Fruit fly (Drosophila melanogaster): ENCODE measurements around the gene CG14712.
A peak's percentile ranks its signal among the peaks of the same experiment; 100 is the strongest.

Gene CG14712

dm6 chr3R:11650105-11651039 lies 21.8 kb downstream of the CG14712 start, which contains the start of the genes Csk and Elp1 (continued):
- TF ChIP-seq ken (GFP tag; IDR thresholded peaks at IDR 0.05) (peak; percentile 58; the same call in 1 of the 3 replicates), CG17361 (GFP tag; IDR thresholded peaks at IDR 0.05) (peak; percentile 76), cato (GFP tag; optimal IDR thresholded peaks at IDR 0.05; ENCODE audit: borderline replicate concordance) (peak; percentile 16), Gug (GFP tag; IDR thresholded peaks at IDR 0.05) (0 out of 4 replicates have a peak, but pooled peaks have one; percentile 27), CG13287 (GFP tag; IDR thresholded peaks at IDR 0.05; ENCODE audit: partially characterized antibody) (no peak; the same call in none of the 2 replicates), odd (GFP tag; optimal IDR thresholded peaks at IDR 0.05) (no peak), Mrtf (GFP tag; IDR thresholded peaks at IDR 0.05) (no peak), CG4282 (GFP tag; optimal IDR thresholded peaks at IDR 0.05) (no peak), sima (GFP tag; optimal IDR thresholded peaks at IDR 0.05) (no peak), dmrt11E (tag; optimal IDR thresholded peaks at IDR 0.05) (peak; percentile 58), ATbp (GFP tag; optimal IDR thresholded peaks at IDR 0.05) (no peak), Doc3 (GFP tag; IDR thresholded peaks at IDR 0.05; ENCODE audit: partially characterized antibody) (no peak), CG10431 (GFP tag; optimal IDR thresholded peaks at IDR 0.05) (no peak), Max (GFP tag; optimal IDR thresholded peaks at IDR 0.05) (peak; percentile 86), Nf-YB (GFP tag; optimal IDR thresholded peaks at IDR 0.05) (peak; percentile 22), zfh2 (GFP tag; optimal IDR thresholded peaks at IDR 0.05) (peak; percentile 71), CG15011 (GFP tag; optimal IDR thresholded peaks at IDR 0.05) (peak; percentile 26), CG32532 (GFP tag; IDR thresholded peaks at IDR 0.05) (peak; percentile 39; the same call in 1 of the 2 replicates), nom (GFP tag; optimal IDR thresholded peaks at IDR 0.05) (peak; percentile 44), Stat92E (GFP tag; optimal IDR thresholded peaks at IDR 0.05) (peak in 1 of 3 experiments; percentile 8), bcd (GFP tag; optimal IDR thresholded peaks at IDR 0.05) (peak; percentile 66), nerfin-2 (GFP tag; IDR thresholded peaks at IDR 0.05; ENCODE audit: partially characterized antibody) (no peak), Six4 (GFP tag; optimal IDR thresholded peaks at IDR 0.05) (no peak), CG3407 (GFP tag; optimal IDR thresholded peaks at IDR 0.05) (peak; percentile 17), gcm2 (GFP tag; optimal IDR thresholded peaks at IDR 0.05) (no peak), CkIIα-i1 (GFP tag; IDR thresholded peaks at IDR 0.05) (no peak), NK7.1 (GFP tag; optimal IDR thresholded peaks at IDR 0.05) (no peak), Fer3 (tag; optimal IDR thresholded peaks at IDR 0.05) (peak; percentile 59), CrebB (tag; optimal IDR thresholded peaks at IDR 0.05) (no peak), cas (GFP tag; IDR thresholded peaks at IDR 0.05) (no peak), org-1 (GFP tag; optimal IDR thresholded peaks at IDR 0.05) (no peak), CG10654 (GFP tag; optimal IDR thresholded peaks at IDR 0.05) (peak; percentile 46), Trl (optimal IDR thresholded peaks at IDR 0.05) (peak in 1 of 2 experiments; percentile 17), Trl (GFP tag; optimal IDR thresholded peaks at IDR 0.05) (no peak), dimm (GFP tag; IDR thresholded peaks at IDR 0.05) (no peak), CG2889 (GFP tag; IDR thresholded peaks at IDR 0.05) (no peak), Atf3 (GFP tag; optimal IDR thresholded peaks at IDR 0.05) (no peak), CG13424 (tag; optimal IDR thresholded peaks at IDR 0.05) (peak; percentile 70), zfh1 (GFP tag; IDR thresholded peaks at IDR 0.05) (0 out of 3 replicates have a peak, but pooled peaks have one; percentile 49), MESR4 (GFP tag; optimal IDR thresholded peaks at IDR 0.05) (peak; percentile 97), CG4820 (GFP tag; optimal IDR thresholded peaks at IDR 0.05) (peak; percentile 55), Dek (tag; optimal IDR thresholded peaks at IDR 0.05) (peak; percentile 73), Hmx (GFP tag; optimal IDR thresholded peaks at IDR 0.05) (no peak), Meics (GFP tag; optimal IDR thresholded peaks at IDR 0.05) (peak; percentile 54), lab (GFP tag; optimal IDR thresholded peaks at IDR 0.05) (peak; percentile 69), Sin3A (optimal IDR thresholded peaks at IDR 0.05) (peak; percentile 82), Xrp1 (GFP tag; IDR thresholded peaks at IDR 0.05) (peak; percentile 56; the same call in 1 of the 2 replicates), tx (GFP tag; optimal IDR thresholded peaks at IDR 0.05) (no peak), gsb (GFP tag; IDR thresholded peaks at IDR 0.05) (no peak)

Data from whole organism, embryonic.